Worm (Caenorhabditis elegans) whole organism, L1 larva: ENCODE measurements around the gene M04B2.6.

Experiments used
- Y116A8C.19 ChIP-seq: sonication (generic microtip); optimal IDR thresholded peaks from 2 replicates; lab custom pipeline; 2016; ENCODE audit warnings: missing compliant biosample characterization, missing genetic modification characterization, borderline replicate concordance
- alr-1 ChIP-seq: fragments of 200-800 bp; sonication (Bioruptor generic); optimal IDR thresholded peaks from 2 replicates; lab custom pipeline; 2018; ENCODE audit warnings: borderline replicate concordance, mild to moderate bottlenecking, missing genetic modification characterization, missing compliant biosample characterization
- aly-2 ChIP-seq: fragments of 150-350 bp; optimal IDR thresholded peaks from 2 replicates; lab custom pipeline; 2014; ENCODE audit warnings: missing biosample characterization, missing genetic modification characterization
- blmp-1 ChIP-seq: fragments of 150-350 bp; optimal IDR thresholded peaks from 2 replicates; lab custom pipeline; 2014; ENCODE audit warnings: missing biosample characterization, missing genetic modification characterization
- ceh-63 ChIP-seq: fragments of 200-800 bp; sonication (Bioruptor generic); optimal IDR thresholded peaks from 2 replicates; lab custom pipeline; 2018; ENCODE audit warnings: mild to moderate bottlenecking, missing genetic modification characterization, missing compliant biosample characterization
- ceh-8 ChIP-seq: fragments of 200-800 bp; sonication (Bioruptor generic); optimal IDR thresholded peaks from 2 replicates; lab custom pipeline; 2018; ENCODE audit warnings: mild to moderate bottlenecking, missing genetic modification characterization, moderate library complexity, missing compliant biosample characterization
- ceh-90 ChIP-seq: sonication (generic microtip); optimal IDR thresholded peaks from 2 replicates; lab custom pipeline; 2016; ENCODE audit warnings: missing genetic modification characterization, missing compliant biosample characterization
- efl-1 ChIP-seq, 4 experiments: fragments of 150-350 bp; optimal IDR thresholded peaks in 3 of 4; peaks in 1 of 4; 1 replicate in 1 of 4; 2 replicates in 3 of 4; lab custom pipeline; 2014; ENCODE audit warnings: missing biosample characterization in 2 of 4, missing genetic modification characterization in 2 of 4, missing genetic modification reagents in 2 of 4
- efl-3 ChIP-seq: fragments of 200-800 bp; sonication (Bioruptor generic); optimal IDR thresholded peaks from 2 replicates; lab custom pipeline; 2018; ENCODE audit warnings: mild to moderate bottlenecking, missing genetic modification characterization, missing compliant biosample characterization
- egl-13 ChIP-seq: sonication (generic microtip); optimal IDR thresholded peaks from 2 replicates; lab custom pipeline; 2016; ENCODE audit warnings: missing genotype, missing genetic modification reagents, missing genetic modification characterization, missing compliant biosample characterization
- egl-27 ChIP-seq, 2 experiments: fragments of 150-350 bp in 1 of 2; sonication (generic microtip); optimal IDR thresholded peaks; 3 replicates each; lab custom pipeline; 2017 to 2018; ENCODE audit warnings: missing biosample characterization in 2 of 2, missing genetic modification characterization in 2 of 2, missing genetic modification reagents in 2 of 2
- elt-2 ChIP-seq: sonication (generic microtip); optimal IDR thresholded peaks from 2 replicates; lab custom pipeline; 2016; ENCODE audit warnings: missing genetic modification characterization, mild to moderate bottlenecking, inconsistent platforms, missing compliant biosample characterization, missing genetic modification reagents
- elt-3 ChIP-seq, 6 experiments: fragments of 150-350 bp in 1 of 6; sonication (generic microtip); optimal IDR thresholded peaks; 2 replicates each; lab custom pipeline; 2017 to 2018; ENCODE audit warnings: missing biosample characterization in 6 of 6, missing genetic modification characterization in 6 of 6, inconsistent platforms in 1 of 6
- fkh-4 ChIP-seq: sonication (generic microtip); optimal IDR thresholded peaks from 2 replicates; lab custom pipeline; 2016; ENCODE audit warnings: missing compliant biosample characterization, missing genetic modification characterization, borderline replicate concordance
- grh-1 ChIP-seq: fragments of 200-800 bp; sonication (Bioruptor generic); IDR thresholded peaks from 2 replicates; pipeline ENCODE4 v1.3.6; 2022; ENCODE audit warnings: missing genetic modification reagents, missing genetic modification characterization, missing compliant biosample characterization
- hlh-17 ChIP-seq: fragments of 200-800 bp; sonication (Bioruptor generic); optimal IDR thresholded peaks from 2 replicates; lab custom pipeline; 2018; ENCODE audit warnings: missing genetic modification characterization, mild to moderate bottlenecking, missing compliant biosample characterization, moderate library complexity, borderline replicate concordance
- hpl-2 ChIP-seq: fragments of 150-350 bp; optimal IDR thresholded peaks from 2 replicates; lab custom pipeline; 2014; ENCODE audit warnings: missing biosample characterization, missing genetic modification reagents, missing genetic modification characterization
- irx-1 ChIP-seq: sonication (generic microtip); optimal IDR thresholded peaks from 2 replicates; lab custom pipeline; 2016; ENCODE audit warnings: missing genetic modification characterization, missing compliant biosample characterization
- lin-13 ChIP-seq: fragments of 150-350 bp; optimal IDR thresholded peaks from 2 replicates; lab custom pipeline; 2014; ENCODE audit warnings: missing biosample characterization, missing genetic modification reagents, missing genetic modification characterization
- lin-35 ChIP-seq, 2 experiments: fragments of 150-350 bp; optimal IDR thresholded peaks; 2 replicates each; lab custom pipeline; 2014; ENCODE audit warnings: missing biosample characterization in 2 of 2, missing genetic modification characterization in 2 of 2, missing genetic modification reagents in 2 of 2
- lin-39 ChIP-seq: fragments of 150-350 bp; optimal IDR thresholded peaks from 2 replicates; lab custom pipeline; 2014; ENCODE audit warnings: missing biosample characterization, missing genetic modification reagents, missing genetic modification characterization
- lsy-2 ChIP-seq, 2 experiments: fragments of 150-350 bp; optimal IDR thresholded peaks; 2 replicates each; lab custom pipeline; 2014; ENCODE audit warnings: missing biosample characterization in 2 of 2, missing genetic modification characterization in 2 of 2
- nhr-12 ChIP-seq: sonication (generic microtip); optimal IDR thresholded peaks from 2 replicates; lab custom pipeline; 2017; ENCODE audit warnings: missing biosample characterization, missing genetic modification characterization
- nhr-19 ChIP-seq: fragments of 200-800 bp; sonication (Bioruptor generic); conservative IDR thresholded peaks from 2 replicates; pipeline ENCODE4 v1.3.6; 2022; ENCODE audit warnings: missing genetic modification characterization, missing compliant biosample characterization
- nhr-237 ChIP-seq: fragments of 150-350 bp; optimal IDR thresholded peaks from 2 replicates; lab custom pipeline; 2014; ENCODE audit warnings: missing biosample characterization, missing genetic modification characterization
- nhr-71 ChIP-seq: sonication (generic microtip); optimal IDR thresholded peaks from 2 replicates; lab custom pipeline; 2016; ENCODE audit warnings: mild to moderate bottlenecking, missing genetic modification characterization, moderate library complexity, missing compliant biosample characterization
- nhr-84 ChIP-seq: sonication (generic microtip); optimal IDR thresholded peaks from 2 replicates; lab custom pipeline; 2017; ENCODE audit warnings: missing biosample characterization, missing genetic modification characterization
- nhr-85 ChIP-seq: sonication (generic microtip); peaks from one replicate; lab custom pipeline; 2016; ENCODE audit warnings: missing genetic modification characterization, inconsistent platforms, missing compliant biosample characterization
- nhr-90 ChIP-seq: sonication (generic microtip); optimal IDR thresholded peaks from 2 replicates; lab custom pipeline; 2016; ENCODE audit warnings: mild to moderate bottlenecking, missing genetic modification characterization, missing compliant biosample characterization; ENCODE audit not compliant: poor library complexity
- pax-3 ChIP-seq: fragments of 200-800 bp; sonication (Bioruptor generic); optimal IDR thresholded peaks from 2 replicates; lab custom pipeline; 2018; ENCODE audit warnings: mild to moderate bottlenecking, missing genetic modification characterization, moderate library complexity, missing compliant biosample characterization
- rnt-1 ChIP-seq: sonication (generic microtip); optimal IDR thresholded peaks from 2 replicates; lab custom pipeline; 2016; ENCODE audit warnings: mild to moderate bottlenecking, missing genetic modification characterization, moderate library complexity, missing compliant biosample characterization
- sox-4 ChIP-seq: sonication (generic microtip); optimal IDR thresholded peaks from 2 replicates; lab custom pipeline; 2016; ENCODE audit warnings: missing genetic modification characterization, missing compliant biosample characterization
- sptf-1 ChIP-seq: fragments of 150-350 bp; optimal IDR thresholded peaks from 2 replicates; lab custom pipeline; 2014; ENCODE audit warnings: missing biosample characterization, missing genetic modification characterization
- sup-37 ChIP-seq: fragments of 200-800 bp; sonication (Bioruptor generic); optimal IDR thresholded peaks from 2 replicates; lab custom pipeline; 2018; ENCODE audit warnings: mild to moderate bottlenecking, missing genetic modification characterization, missing compliant biosample characterization
- swsn-7 ChIP-seq: sonication (generic microtip); optimal IDR thresholded peaks from 2 replicates; lab custom pipeline; 2016; ENCODE audit warnings: missing genetic modification characterization, missing compliant biosample characterization
- tlp-1 ChIP-seq: fragments of 150-350 bp; optimal IDR thresholded peaks from 2 replicates; lab custom pipeline; 2014; ENCODE audit warnings: missing biosample characterization, missing genetic modification characterization
- unc-30 ChIP-seq: sonication (generic microtip); optimal IDR thresholded peaks from 2 replicates; lab custom pipeline; 2017; ENCODE audit warnings: missing biosample characterization, missing genetic modification characterization
- unc-62 ChIP-seq: fragments of 150-350 bp; optimal IDR thresholded peaks from 2 replicates; lab custom pipeline; 2014; ENCODE audit warnings: missing biosample characterization, missing genetic modification reagents, missing genetic modification characterization
- xbp-1 ChIP-seq: sonication (generic microtip); optimal IDR thresholded peaks from 2 replicates; lab custom pipeline; 2016; ENCODE audit warnings: missing genetic modification characterization, missing compliant biosample characterization
- zag-1 ChIP-seq: fragments of 150-350 bp; optimal IDR thresholded peaks from 2 replicates; lab custom pipeline; 2014; ENCODE audit warnings: missing biosample characterization, missing genetic modification characterization
- ztf-11 ChIP-seq, 2 experiments: sonication (generic microtip); optimal IDR thresholded peaks; 2 replicates each; lab custom pipeline; 2016 to 2017; ENCODE audit warnings: missing genetic modification characterization in 2 of 2, missing biosample characterization in 1 of 2, missing compliant biosample characterization in 1 of 2

The M04B2.6 gene

DNA sequence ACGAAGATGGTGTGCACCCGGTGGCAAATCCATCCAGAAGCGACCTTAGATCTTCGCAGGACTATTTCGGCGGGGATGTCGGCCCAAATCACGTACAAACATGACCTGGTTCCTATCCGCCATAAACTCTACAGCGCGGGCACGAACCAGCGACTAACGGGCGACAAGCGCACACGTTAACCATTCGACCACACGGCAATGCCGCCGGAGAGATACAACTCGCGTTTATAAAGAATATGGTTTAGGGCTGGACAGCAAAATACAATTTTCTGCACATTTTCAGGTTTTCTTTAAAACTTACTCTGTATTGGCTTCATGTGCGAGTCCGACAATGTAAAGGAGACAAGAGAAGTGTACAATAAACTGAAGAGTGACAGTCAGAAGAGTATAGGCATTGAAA lies 36.5 kb downstream of the M04B2.6 start (continued):
- TF ChIP-seq Y116A8C.19 (tag; lab: Kevin White, UChicago), result no peak
- TF ChIP-seq xbp-1 (tag; lab: Kevin White, UChicago), result peak; percentile 51
- peak in 1 of 6 experiments; percentile 40 for TF ChIP-seq elt-3 (tag; optimal IDR thresholded peaks at IDR 0.05; lab: Kevin White, UChicago)
- no peak for TF ChIP-seq hlh-17 (GFP tag; lab: Kevin White, UChicago)
- TF ChIP-seq fkh-4, result no peak
- peak; percentile 74 for TF ChIP-seq nhr-90 (tag; lab: Kevin White, UChicago)
- no peak for TF ChIP-seq nhr-12
- peak; percentile 56 for TF ChIP-seq irx-1 (tag; lab: Kevin White, UChicago)
- TF ChIP-seq hpl-2 (GFP tag; lab: Kevin White, UChicago), result peak; percentile 32
- peak; percentile 84 for TF ChIP-seq rnt-1 (tag; lab: Kevin White, UChicago)
- TF ChIP-seq swsn-7 (tag; lab: Kevin White, UChicago), result peak; percentile 68
- peak; percentile 21 for TF ChIP-seq blmp-1
- no peak for TF ChIP-seq ceh-90 (tag; lab: Kevin White, UChicago)
- no peak for TF ChIP-seq nhr-84 (tag; lab: Kevin White, UChicago)
- peak; percentile 76 for TF ChIP-seq nhr-71 (tag; lab: Kevin White, UChicago)
- TF ChIP-seq lsy-2 (tag; optimal IDR thresholded peaks at IDR 0.05; lab: Kevin White, UChicago), result peak; percentile 57 to 70
- TF ChIP-seq grh-1 (GFP tag; lab: Robert Waterston, UW), result no peak
- TF ChIP-seq efl-1 (optimal IDR thresholded peaks at IDR 0.05; lab: Kevin White, UChicago), result peak; percentile 52 to 64
- TF ChIP-seq efl-1 (GFP tag; optimal IDR thresholded peaks at IDR 0.05 in 1 of 2; lab: Kevin White, UChicago), result peak; percentile 32 to 95
- TF ChIP-seq ztf-11 (tag; optimal IDR thresholded peaks at IDR 0.05; lab: Kevin White, UChicago), result peak in 1 of 2 experiments; percentile 50
- TF ChIP-seq nhr-19 (GFP tag; lab: Robert Waterston, UW), result peak; percentile 53
- no peak for TF ChIP-seq tlp-1 (tag; lab: Kevin White, UChicago)
- peak; percentile 38 for TF ChIP-seq elt-2 (tag; lab: Kevin White, UChicago)
- peak; percentile 41 to 78 for TF ChIP-seq lin-35 (GFP tag; optimal IDR thresholded peaks at IDR 0.05; lab: Kevin White, UChicago)
- peak; percentile 45 for TF ChIP-seq lin-13 (GFP tag; lab: Kevin White, UChicago)
- TF ChIP-seq efl-3 (GFP tag; lab: Kevin White, UChicago), result no peak
- peak; percentile 87 for TF ChIP-seq aly-2 (tag; lab: Kevin White, UChicago)
- no peak for TF ChIP-seq egl-27 (tag; optimal IDR thresholded peaks at IDR 0.05; lab: Kevin White, UChicago)
- TF ChIP-seq sup-37 (GFP tag; lab: Kevin White, UChicago), result no peak
- no peak for TF ChIP-seq sox-4 (tag; lab: Kevin White, UChicago)
- peak; percentile 34 for TF ChIP-seq pax-3
- no peak for TF ChIP-seq nhr-85
- TF ChIP-seq zag-1 (tag; lab: Kevin White, UChicago), result no peak
- no peak for TF ChIP-seq unc-30 (tag; lab: Kevin White, UChicago)
- no peak for TF ChIP-seq lin-39
- TF ChIP-seq nhr-237 (tag; lab: Kevin White, UChicago), result no peak
- no peak for TF ChIP-seq unc-62
- TF ChIP-seq sptf-1, result no peak
- TF ChIP-seq ceh-8, result no peak
- TF ChIP-seq egl-13, result no peak
- TF ChIP-seq, all 84 proteins: peak for 43

DNA sequence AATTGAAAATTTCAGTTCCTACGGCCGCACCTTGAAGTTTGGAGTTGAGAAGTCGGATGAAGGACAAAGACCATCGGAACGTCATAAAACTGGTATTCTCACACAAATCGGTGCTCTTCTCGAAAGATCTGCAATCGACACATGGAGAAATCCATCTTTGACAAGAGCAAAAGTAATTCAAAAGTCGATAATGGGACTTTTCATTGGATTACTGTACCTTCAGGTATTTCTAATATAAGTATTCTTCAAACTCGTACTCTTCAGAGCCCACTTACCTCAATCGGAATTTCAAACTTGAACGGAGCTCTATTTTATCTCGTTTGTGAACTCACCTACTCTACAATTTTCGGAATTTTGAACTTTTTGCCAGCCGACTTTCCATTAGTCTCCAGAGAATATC lies 38.5 kb downstream of the M04B2.6 start:
- TF ChIP-seq efl-1 (optimal IDR thresholded peaks at IDR 0.05; lab: Kevin White, UChicago), result no peak
- peak in 1 of 2 experiments; percentile 51 for TF ChIP-seq efl-1 (GFP tag; optimal IDR thresholded peaks at IDR 0.05 in 1 of 2; lab: Kevin White, UChicago)
- TF ChIP-seq ceh-63 (GFP tag; lab: Kevin White, UChicago), result no peak
- TF ChIP-seq alr-1 (tag; lab: Kevin White, UChicago), result no peak
- no peak for TF ChIP-seq ceh-90 (tag; lab: Kevin White, UChicago)
- TF ChIP-seq, all 84 proteins: peak for 1
